Worm (Caenorhabditis elegans): ENCODE data around the gene ift-81.

Gene ift-81

ce11 chrX:5336498-5336897 is 38.1 kb downstream of the ift-81 start (continued):
- TF ChIP-seq tbp1 (GFP tag; optimal IDR thresholded peaks at IDR 0.05) (no peak), snpc-1.3 (tag; optimal IDR thresholded peaks at IDR 0.05; ENCODE audit: insufficient read depth) (no peak), repo-1 (tag; optimal IDR thresholded peaks at IDR 0.05) (no peak), cebp-1 (GFP tag; IDR thresholded peaks at IDR 0.05) (no peak), cebp-1 (tag; optimal IDR thresholded peaks at IDR 0.05) (no peak), Y79H2A.3 (GFP tag; conservative IDR thresholded peaks at IDR 0.05) (no peak), Y95B8A.8 (GFP tag; IDR thresholded peaks at IDR 0.05) (no peak), die-1 (tag; optimal IDR thresholded peaks at IDR 0.05) (no peak), snpc-3.4 (tag; optimal IDR thresholded peaks at IDR 0.05) (peak; percentile 44), fkh-3 (tag; optimal IDR thresholded peaks at IDR 0.05) (no peak), nhr-90 (tag; optimal IDR thresholded peaks at IDR 0.05) (no peak), hmg-1.2 (GFP tag; IDR thresholded peaks at IDR 0.05) (peak; percentile 75; the same call in 1 of the 2 replicates), rpc-1 (optimal IDR thresholded peaks at IDR 0.05) (no peak), rpc-1 (tag; optimal IDR thresholded peaks at IDR 0.05) (no peak), somi-1 (GFP tag; optimal IDR thresholded peaks at IDR 0.05) (no peak), F37B4.10 (GFP tag; IDR thresholded peaks at IDR 0.05) (no peak), dpl-1 (GFP tag; optimal IDR thresholded peaks at IDR 0.05) (no peak), K12H6.12 (tag; optimal IDR thresholded peaks at IDR 0.05) (peak; percentile 47), F23B12.7 (tag; optimal IDR thresholded peaks at IDR 0.05; ENCODE audit: insufficient read depth) (no peak), lag-1 (GFP tag; IDR thresholded peaks at IDR 0.05) (no peak), hsf-1 (GFP tag; IDR thresholded peaks at IDR 0.05) (no peak), hlh-12 (tag; optimal IDR thresholded peaks at IDR 0.05) (no peak), ztf-3 (GFP tag; optimal IDR thresholded peaks at IDR 0.05) (no peak), pha-4 (tag; optimal IDR thresholded peaks at IDR 0.05) (no peak), rcor-1 (GFP tag; IDR thresholded peaks at IDR 0.05) (no peak), F39B2.1 (GFP tag; IDR thresholded peaks at IDR 0.05) (no peak), ekl-4 (GFP tag; IDR thresholded peaks at IDR 0.05) (no peak), B0336.3 (GFP tag; IDR thresholded peaks at IDR 0.05) (no peak), F57A8.1 (GFP tag; optimal IDR thresholded peaks at IDR 0.05) (no peak), lsl-1 (GFP tag; optimal IDR thresholded peaks at IDR 0.05) (no peak), gei-17 (GFP tag; optimal IDR thresholded peaks at IDR 0.05) (no peak), mxl-1 (tag; optimal IDR thresholded peaks at IDR 0.05) (no peak), lir-1 (GFP tag; conservative IDR thresholded peaks at IDR 0.05) (no peak), madf-3 (GFP tag; IDR thresholded peaks at IDR 0.05) (0 out of 2 replicates have a peak, but pooled peaks have one; percentile 62), cebp-2 (GFP tag; IDR thresholded peaks at IDR 0.05) (no peak), ZK185.1 (tag; optimal IDR thresholded peaks at IDR 0.05; ENCODE audit: poor library complexity, severe bottlenecking) (peak; percentile 21), madf-8 (GFP tag; conservative IDR thresholded peaks at IDR 0.05) (no peak), dpff-1 (tag; optimal IDR thresholded peaks at IDR 0.05) (no peak), ztf-18 (tag; optimal IDR thresholded peaks at IDR 0.05) (peak; percentile 17), F55B11.4 (tag; optimal IDR thresholded peaks at IDR 0.05; ENCODE audit: borderline replicate concordance, insufficient read depth) (no peak), let-526 (GFP tag; IDR thresholded peaks at IDR 0.05) (0 out of 2 replicates have a peak, but pooled peaks have one; percentile 27), F10E7.11 (tag; optimal IDR thresholded peaks at IDR 0.05) (no peak), ztf-25 (GFP tag; IDR thresholded peaks at IDR 0.05) (no peak), snpc-4 (GFP tag; optimal IDR thresholded peaks at IDR 0.05) (no peak), snpc-4 (tag; optimal IDR thresholded peaks at IDR 0.05) (peak in 2 of 4 experiments; percentile 17 to 40), aptf-2 (GFP tag; conservative IDR thresholded peaks at IDR 0.05) (no peak), ccch-3 (GFP tag; optimal IDR thresholded peaks at IDR 0.05) (no peak), sdz-38 (tag; optimal IDR thresholded peaks at IDR 0.05) (no peak), attf-6 (GFP tag; IDR thresholded peaks at IDR 0.05) (no peak), egrh-3 (GFP tag; IDR thresholded peaks at IDR 0.05) (no peak)
